Worm (Caenorhabditis elegans) whole organism, early embryonic: Measurements from ENCODE around the gene hir-1.

Source experiments
- B0310.2 ChIP-seq: sonication (generic microtip); optimal IDR thresholded peaks from 2 replicates; lab custom pipeline; 2016; ENCODE audit warnings: mild to moderate bottlenecking, missing genetic modification characterization, missing compliant biosample characterization
- ama-1 ChIP-seq: fragments of 150-350 bp; optimal IDR thresholded peaks from 2 replicates; lab custom pipeline; 2014
- ceh-13 ChIP-seq: fragments of 200-800 bp; sonication (Bioruptor generic); optimal IDR thresholded peaks from 2 replicates; lab custom pipeline; 2018; ENCODE audit warnings: mild to moderate bottlenecking, missing genetic modification characterization, missing compliant biosample characterization
- flt-1 ChIP-seq: fragments of 200-800 bp; sonication (Bioruptor generic); IDR thresholded peaks from 2 replicates; pipeline ENCODE4 v1.3.6; 2022; ENCODE audit warnings: missing genetic modification characterization, missing compliant biosample characterization
- hmg-4 ChIP-seq: fragments of 200-800 bp; sonication (Bioruptor generic); optimal IDR thresholded peaks from 2 replicates; lab custom pipeline; 2018; ENCODE audit warnings: mild to moderate bottlenecking, missing genetic modification characterization, missing compliant biosample characterization
- hnd-1 ChIP-seq: sonication (generic microtip); optimal IDR thresholded peaks from 2 replicates; lab custom pipeline; 2016; ENCODE audit warnings: missing genetic modification characterization, missing compliant biosample characterization
- pes-1 ChIP-seq: fragments of 200-800 bp; sonication (Bioruptor generic); IDR thresholded peaks from 2 replicates; pipeline ENCODE4 v1.3.6; 2022; ENCODE audit warnings: missing genetic modification reagents, missing genetic modification characterization, missing compliant biosample characterization
- tbx-37 ChIP-seq: fragments of 200-800 bp; sonication (Bioruptor generic); conservative IDR thresholded peaks from 2 replicates; pipeline ENCODE4 v1.3.6; 2022; ENCODE audit warnings: missing genetic modification reagents, missing genetic modification characterization, missing compliant biosample characterization

DNA sequence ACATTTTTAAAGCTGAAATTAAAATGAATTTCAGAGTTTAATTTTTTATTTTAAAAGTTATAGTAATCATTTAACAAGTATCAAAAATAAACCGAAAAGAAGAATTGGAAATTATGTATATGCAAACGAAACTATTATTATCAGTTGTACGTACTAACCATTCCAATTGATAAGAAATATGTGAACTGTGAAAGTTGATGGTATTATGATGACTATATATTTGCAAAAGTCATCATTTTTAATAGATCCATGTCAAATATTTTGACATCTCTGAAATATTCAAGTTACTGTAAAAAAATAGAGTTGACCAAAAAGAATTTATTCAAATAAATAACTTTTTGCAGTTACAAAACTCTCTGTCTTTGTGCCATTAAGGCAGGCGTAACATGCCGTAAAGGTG, 26.1 kb downstream of the hir-1 start, which contains the start of gene ugt-48:
- TF ChIP-seq flt-1 (GFP tag; lab: Robert Waterston, UW) (no peak), hnd-1 (tag; lab: Kevin White, UChicago) (no peak), tbx-37 (no peak), B0310.2 (tag; lab: Kevin White, UChicago) (no peak), pes-1 (GFP tag; lab: Robert Waterston, UW) (no peak), ama-1 (lab: Kevin White, UChicago) (no peak), hmg-4 (GFP tag; lab: Kevin White, UChicago) (no peak), ceh-13 (GFP tag; lab: Kevin White, UChicago) (no peak)
